Fruit fly (Drosophila melanogaster) whole organism, embryonic: ENCODE data around the gene CG7966.

Experiments used
- ATbp ChIP-seq: fragments of 200-800 bp; sonication (Bioruptor generic); optimal IDR thresholded peaks from 2 replicates; lab custom pipeline; 2017; ENCODE audit warnings: missing biosample characterization, mild to moderate bottlenecking, missing genetic modification characterization, missing genetic modification reagents
- Asciz ChIP-seq: fragments of 200-800 bp; sonication (Bioruptor generic); optimal IDR thresholded peaks from 2 replicates; lab custom pipeline; 2017; ENCODE audit warnings: missing biosample characterization, mild to moderate bottlenecking, missing genetic modification characterization, missing genetic modification reagents
- Atf3 ChIP-seq: fragments of 200-800 bp; sonication (Bioruptor generic); optimal IDR thresholded peaks from 3 replicates; lab custom pipeline; 2016; ENCODE audit warnings: missing biosample characterization, missing genetic modification characterization
- B-H1 ChIP-seq: fragments of 200-800 bp; sonication (Bioruptor generic); IDR thresholded peaks from 3 replicates; pipeline ENCODE4 v1.3.6; 2022; ENCODE audit warnings: missing biosample characterization, missing genetic modification characterization
- CG10209 ChIP-seq: fragments of 200-800 bp; sonication (Bioruptor generic); optimal IDR thresholded peaks from 3 replicates; lab custom pipeline; 2017; ENCODE audit warnings: missing biosample characterization, mild to moderate bottlenecking, missing genetic modification characterization, missing genetic modification reagents
- CG10543 ChIP-seq: fragments of 200-800 bp; sonication (Bioruptor generic); optimal IDR thresholded peaks from 3 replicates; lab custom pipeline; 2017; ENCODE audit warnings: missing biosample characterization, mild to moderate bottlenecking, missing genetic modification characterization, moderate library complexity
- CG10565 ChIP-seq: fragments of 200-800 bp; sonication (Bioruptor generic); optimal IDR thresholded peaks from 3 replicates; lab custom pipeline; 2016; ENCODE audit warnings: missing biosample characterization, mild to moderate bottlenecking, missing genetic modification characterization
- CG12071 ChIP-seq: fragments of 200-800 bp; sonication (Bioruptor generic); optimal IDR thresholded peaks from 3 replicates; lab custom pipeline; 2018; ENCODE audit warnings: missing biosample characterization, mild to moderate bottlenecking, missing genetic modification characterization
- CG12155 ChIP-seq: fragments of 200-800 bp; sonication (Bioruptor generic); optimal IDR thresholded peaks from 3 replicates; lab custom pipeline; 2016; ENCODE audit warnings: missing biosample characterization, missing genetic modification characterization
- CG15073 ChIP-seq: fragments of 200-800 bp; sonication (Bioruptor generic); optimal IDR thresholded peaks from 2 replicates; lab custom pipeline; 2016; ENCODE audit warnings: missing biosample characterization, missing genetic modification characterization
- CG15269 ChIP-seq: fragments of 200-800 bp; sonication (Bioruptor generic); optimal IDR thresholded peaks from 2 replicates; lab custom pipeline; 2018; ENCODE audit warnings: missing biosample characterization, mild to moderate bottlenecking, missing genetic modification characterization, moderate library complexity
- CG30020 ChIP-seq: fragments of 200-800 bp; optimal IDR thresholded peaks from 2 replicates; lab custom pipeline; 2019; ENCODE audit warnings: missing biosample characterization, mild to moderate bottlenecking, missing genetic modification characterization, moderate library complexity
- CG31224 ChIP-seq: fragments of 200-800 bp; sonication (Bioruptor generic); IDR thresholded peaks from 2 replicates; pipeline ENCODE4 v1.3.6; 2022; ENCODE audit warnings: missing biosample characterization, missing genetic modification characterization
- CG32767 ChIP-seq: fragments of 200-800 bp; sonication (Bioruptor generic); IDR thresholded peaks from 2 replicates; pipeline ENCODE4 v1.3.6; 2022; ENCODE audit warnings: missing biosample characterization, missing genetic modification characterization
- CG7556 ChIP-seq: fragments of 200-800 bp; sonication (Bioruptor generic); optimal IDR thresholded peaks from 2 replicates; lab custom pipeline; 2017; ENCODE audit warnings: missing biosample characterization, mild to moderate bottlenecking, missing genetic modification characterization
- CG9437 ChIP-seq: fragments of 200-800 bp; sonication (Bioruptor generic); optimal IDR thresholded peaks from 2 replicates; lab custom pipeline; 2018; ENCODE audit warnings: missing biosample characterization, mild to moderate bottlenecking, missing genetic modification characterization
- CG9609 ChIP-seq: fragments of 200-800 bp; sonication (Bioruptor generic); optimal IDR thresholded peaks from 3 replicates; lab custom pipeline; 2016; ENCODE audit warnings: missing biosample characterization, missing genetic modification characterization
- CG9797 ChIP-seq: fragments of 200-800 bp; sonication (Bioruptor generic); optimal IDR thresholded peaks from 3 replicates; lab custom pipeline; 2018; ENCODE audit warnings: missing biosample characterization, mild to moderate bottlenecking, missing genetic modification characterization
- CkIIα-i1 ChIP-seq: fragments of 200-800 bp; sonication (Bioruptor generic); IDR thresholded peaks from 2 replicates; pipeline ENCODE4 v1.3.6; 2022; ENCODE audit warnings: missing biosample characterization, missing genetic modification characterization
- CoRest ChIP-seq: fragments of 200-800 bp; sonication (Bioruptor generic); optimal IDR thresholded peaks from 3 replicates; lab custom pipeline; 2018; ENCODE audit warnings: missing biosample characterization, mild to moderate bottlenecking, missing genetic modification characterization, moderate library complexity
- Deaf1 ChIP-seq: fragments of 200-800 bp; optimal IDR thresholded peaks from 3 replicates; lab custom pipeline; 2019; ENCODE audit warnings: missing biosample characterization, mild to moderate bottlenecking, missing genetic modification characterization, moderate library complexity
- Dfd ChIP-seq, 2 experiments: fragments of >200 bp; optimal IDR thresholded peaks; 2 replicates each; lab custom pipeline; 2017; ENCODE audit warnings: missing biosample characterization in 2 of 2, missing genetic modification characterization in 2 of 2
- Dip3 ChIP-seq: fragments of 200-800 bp; sonication (Bioruptor generic); optimal IDR thresholded peaks from 3 replicates; lab custom pipeline; 2016; ENCODE audit warnings: missing biosample characterization, missing genetic modification characterization
- Doc3 ChIP-seq: fragments of 200-800 bp; sonication (Bioruptor generic); IDR thresholded peaks from 3 replicates; pipeline ENCODE4 v1.3.6; 2022; ENCODE audit warnings: missing biosample characterization, missing genetic modification characterization; ENCODE audit not compliant: partially characterized antibody
- Dref ChIP-seq: fragments of 200-800 bp; sonication (Bioruptor generic); IDR thresholded peaks from 2 replicates; pipeline ENCODE4 v1.3.6; 2022; ENCODE audit warnings: missing biosample characterization, missing genetic modification characterization
- Elba2 ChIP-seq: fragments of 200-800 bp; sonication (Bioruptor generic); optimal IDR thresholded peaks from 3 replicates; lab custom pipeline; 2016; ENCODE audit warnings: missing biosample characterization, missing genetic modification characterization
- Fer1 ChIP-seq: fragments of 200-800 bp; sonication (Bioruptor generic); optimal IDR thresholded peaks from 2 replicates; lab custom pipeline; 2017; ENCODE audit warnings: missing biosample characterization, mild to moderate bottlenecking, missing genetic modification characterization
- HLH4C ChIP-seq: fragments of 200-800 bp; sonication (Bioruptor generic); IDR thresholded peaks from 3 replicates; pipeline ENCODE4 v1.3.6; 2022; ENCODE audit warnings: missing biosample characterization, missing genetic modification characterization; ENCODE audit not compliant: partially characterized antibody
- Hmr ChIP-seq: fragments of 200-800 bp; sonication (Bioruptor generic); optimal IDR thresholded peaks from 3 replicates; lab custom pipeline; 2017; ENCODE audit warnings: mild to moderate bottlenecking, missing biosample characterization, missing genetic modification reagents, missing genetic modification characterization
- Hr78 ChIP-seq, 2 experiments: fragments of 200-800 bp in 1 of 2; fragments of >200 bp in 1 of 2; sonication (Bioruptor generic) in 1 of 2; optimal IDR thresholded peaks; 2 replicates each; lab custom pipeline; 2017 to 2019; ENCODE audit warnings: missing biosample characterization in 2 of 2, missing genetic modification characterization in 2 of 2, mild to moderate bottlenecking in 1 of 2, moderate library complexity in 1 of 2
- Lhr ChIP-seq: fragments of 200-800 bp; sonication (Bioruptor generic); optimal IDR thresholded peaks from 3 replicates; lab custom pipeline; 2017; ENCODE audit warnings: mild to moderate bottlenecking, missing biosample characterization, missing genetic modification reagents, missing genetic modification characterization
- Meics ChIP-seq: fragments of 200-800 bp; sonication (Bioruptor generic); optimal IDR thresholded peaks from 2 replicates; lab custom pipeline; 2017; ENCODE audit warnings: missing biosample characterization, mild to moderate bottlenecking, missing genetic modification characterization
- NFAT ChIP-seq: fragments of 200-800 bp; sonication (Bioruptor generic); IDR thresholded peaks from 2 replicates; pipeline ENCODE4 v1.3.6; 2022; ENCODE audit warnings: missing biosample characterization, missing genetic modification characterization
- Neu2 ChIP-seq: fragments of 200-800 bp; sonication (Bioruptor generic); optimal IDR thresholded peaks from 3 replicates; lab custom pipeline; 2016; ENCODE audit warnings: missing biosample characterization, missing genetic modification characterization, borderline replicate concordance
- Poxn ChIP-seq: fragments of 200-800 bp; sonication (Bioruptor generic); IDR thresholded peaks from 2 replicates; pipeline ENCODE4 v1.3.6; 2022; ENCODE audit warnings: missing biosample characterization, missing genetic modification characterization
- YL-1 ChIP-seq: fragments of 200-800 bp; sonication (Bioruptor generic); optimal IDR thresholded peaks from 3 replicates; lab custom pipeline; 2017; ENCODE audit warnings: missing biosample characterization, mild to moderate bottlenecking, missing genetic modification characterization
- chif ChIP-seq, 2 experiments: fragments of 200-800 bp; sonication (Bioruptor generic); optimal IDR thresholded peaks; 3 replicates each; lab custom pipeline; 2016; ENCODE audit warnings: missing biosample characterization in 2 of 2, missing genetic modification characterization in 2 of 2
- chm ChIP-seq: fragments of 200-800 bp; sonication (Bioruptor generic); IDR thresholded peaks from 2 replicates; pipeline ENCODE4 v1.3.6; 2022; ENCODE audit warnings: missing biosample characterization, missing genetic modification characterization
- esg ChIP-seq: fragments of 200-800 bp; sonication (Bioruptor generic); conservative IDR thresholded peaks from 2 replicates; pipeline ENCODE4 v1.3.6; 2022; ENCODE audit warnings: missing biosample characterization, missing genetic modification characterization
- eve ChIP-seq, 2 experiments: fragments of >200 bp; optimal IDR thresholded peaks; 2 replicates each; lab custom pipeline; 2017; ENCODE audit warnings: missing biosample characterization in 2 of 2, missing genetic modification characterization in 2 of 2
- fd64A ChIP-seq: fragments of 200-800 bp; sonication (Bioruptor generic); optimal IDR thresholded peaks from 3 replicates; lab custom pipeline; 2018; ENCODE audit warnings: missing biosample characterization, mild to moderate bottlenecking, missing genetic modification characterization
- lola ChIP-seq, 3 experiments: fragments of >200 bp in 2 of 3; fragments of 200-800 bp in 1 of 3; sonication (Bioruptor generic) in 1 of 3; optimal IDR thresholded peaks; 2 replicates each; lab custom pipeline; 2017 to 2019; ENCODE audit warnings: missing biosample characterization in 3 of 3, missing genetic modification characterization in 3 of 3, mild to moderate bottlenecking in 1 of 3, moderate library complexity in 1 of 3
- nau ChIP-seq: fragments of 200-800 bp; sonication (Bioruptor generic); optimal IDR thresholded peaks from 3 replicates; lab custom pipeline; 2017; ENCODE audit warnings: missing biosample characterization, mild to moderate bottlenecking, missing genetic modification characterization, missing genetic modification reagents
- peb ChIP-seq: fragments of 200-800 bp; sonication (Bioruptor generic); IDR thresholded peaks from 2 replicates; pipeline ENCODE4 v1.3.6; 2022; ENCODE audit warnings: missing biosample characterization, missing genetic modification characterization
- pfk ChIP-seq: fragments of 200-800 bp; sonication (Bioruptor generic); optimal IDR thresholded peaks from 2 replicates; lab custom pipeline; 2018; ENCODE audit warnings: missing biosample characterization, mild to moderate bottlenecking, missing genetic modification characterization, moderate library complexity
- sd ChIP-seq: fragments of 200-800 bp; sonication (Bioruptor generic); optimal IDR thresholded peaks from 3 replicates; lab custom pipeline; 2018; ENCODE audit warnings: missing biosample characterization, mild to moderate bottlenecking, missing genetic modification characterization, moderate library complexity
- ssp ChIP-seq: fragments of 200-800 bp; sonication (Bioruptor generic); IDR thresholded peaks from 2 replicates; pipeline ENCODE4 v1.3.6; 2022; ENCODE audit warnings: missing biosample characterization, missing genetic modification characterization
- tna ChIP-seq: fragments of 200-800 bp; sonication (Bioruptor generic); IDR thresholded peaks from 2 replicates; pipeline ENCODE4 v1.3.6; 2022; ENCODE audit warnings: missing biosample characterization, missing genetic modification characterization; ENCODE audit not compliant: partially characterized antibody
- wek ChIP-seq: fragments of 200-800 bp; sonication (Bioruptor generic); optimal IDR thresholded peaks from 3 replicates; lab custom pipeline; 2018; ENCODE audit warnings: missing biosample characterization, mild to moderate bottlenecking, missing genetic modification characterization, moderate library complexity

Gene CG7966

dm6 chr3R:13068022-13068421 is 16.8 kb upstream of the CG7966 start (continued):
- TF ChIP-seq CG9609: peak; percentile 46
- TF ChIP-seq CG9437 (GFP tag; lab: Kevin White, UChicago): peak; percentile 27
- TF ChIP-seq Elba2 (GFP tag; lab: Kevin White, UChicago): no peak
- TF ChIP-seq ssp (GFP tag; lab: Robert Waterston, UW): peak; percentile 35; the same call in 1 of the 2 replicates
- TF ChIP-seq Dip3 (GFP tag; lab: Kevin White, UChicago): no peak
- peak; percentile 65 for TF ChIP-seq CG10543 (GFP tag; lab: Kevin White, UChicago)
- TF ChIP-seq Lhr (GFP tag; lab: Kevin White, UChicago): peak; percentile 86
- TF ChIP-seq eve (GFP tag; optimal IDR thresholded peaks at IDR 0.05; lab: Kevin White, UChicago): no peak
- TF ChIP-seq YL-1 (GFP tag; lab: Kevin White, UChicago): peak; percentile 45
- TF ChIP-seq peb (GFP tag; lab: Robert Waterston, UW): peak; percentile 31; the same call in 1 of the 2 replicates
- no peak for TF ChIP-seq CG10565 (GFP tag; lab: Kevin White, UChicago)
- peak; percentile 44 for TF ChIP-seq Atf3 (GFP tag; lab: Kevin White, UChicago)
- peak; percentile 41 for TF ChIP-seq Deaf1 (tag; lab: Kevin White, UChicago)
- peak; percentile 75; the same call in 1 of the 2 replicates for TF ChIP-seq chm (GFP tag; lab: Robert Waterston, UW)
- no peak for TF ChIP-seq Doc3 (GFP tag; lab: Robert Waterston, UW)
- peak in 1 of 3 experiments; percentile 87 for TF ChIP-seq lola (GFP tag; optimal IDR thresholded peaks at IDR 0.05; lab: Kevin White, UChicago)
- peak; percentile 82 for TF ChIP-seq CG7556 (GFP tag; lab: Kevin White, UChicago)
- no peak for TF ChIP-seq CG30020 (tag; lab: Kevin White, UChicago)
- no peak for TF ChIP-seq CkIIα-i1 (GFP tag; lab: Robert Waterston, UW)
- no peak for TF ChIP-seq Hr78 (GFP tag; optimal IDR thresholded peaks at IDR 0.05; lab: Kevin White, UChicago)
- peak; percentile 86 for TF ChIP-seq CoRest (tag; lab: Kevin White, UChicago)
- peak; percentile 70 for TF ChIP-seq pfk
- peak; percentile 83 for TF ChIP-seq Hmr
- TF ChIP-seq CG15269 (tag; lab: Kevin White, UChicago): no peak
- TF ChIP-seq CG9797 (GFP tag; lab: Kevin White, UChicago): peak; percentile 53
- TF ChIP-seq CG10209 (GFP tag; lab: Kevin White, UChicago): peak; percentile 92
- peak; percentile 97 for TF ChIP-seq nau (GFP tag; lab: Kevin White, UChicago)
- no peak for TF ChIP-seq Neu2 (GFP tag; lab: Kevin White, UChicago)
- TF ChIP-seq chif (GFP tag; optimal IDR thresholded peaks at IDR 0.05; lab: Kevin White, UChicago): peak; percentile 74 to 89
- no peak for TF ChIP-seq esg
- TF ChIP-seq CG31224 (GFP tag; lab: Robert Waterston, UW): 0 out of 2 replicates have a peak, but pooled peaks have one; percentile 16
- peak; percentile 99 for TF ChIP-seq Asciz (GFP tag; lab: Kevin White, UChicago)
- TF ChIP-seq NFAT (GFP tag; lab: Robert Waterston, UW): no peak
- TF ChIP-seq tna: no peak
- peak; percentile 80 for TF ChIP-seq Meics (GFP tag; lab: Kevin White, UChicago)
- no peak for TF ChIP-seq Dfd (GFP tag; optimal IDR thresholded peaks at IDR 0.05; lab: Kevin White, UChicago)
- peak; percentile 62 for TF ChIP-seq CG12155
- TF ChIP-seq Fer1 (GFP tag; lab: Kevin White, UChicago): peak; percentile 91
- TF ChIP-seq CG32767 (GFP tag; lab: Robert Waterston, UW): peak; percentile 38; the same call in 1 of the 2 replicates
- no peak for TF ChIP-seq Dref (GFP tag; lab: Robert Waterston, UW)
- TF ChIP-seq CG15073 (GFP tag; lab: Kevin White, UChicago): peak; percentile 47
- TF ChIP-seq fd64A: peak; percentile 99
- TF ChIP-seq CG12071 (GFP tag; lab: Kevin White, UChicago): peak; percentile 95
- TF ChIP-seq Poxn (GFP tag; lab: Robert Waterston, UW): no peak
- no peak for TF ChIP-seq HLH4C (GFP tag; lab: Robert Waterston, UW)
- TF ChIP-seq B-H1 (GFP tag; lab: Robert Waterston, UW): peak; percentile 47; the same call in 1 of the 3 replicates
- peak; percentile 93 for TF ChIP-seq wek (GFP tag; lab: Kevin White, UChicago)
- peak; percentile 99 for TF ChIP-seq ATbp (GFP tag; lab: Kevin White, UChicago)
- TF ChIP-seq sd (tag; lab: Kevin White, UChicago): no peak
